Worm (Caenorhabditis elegans): ENCODE data around the gene his-37.

DNA sequence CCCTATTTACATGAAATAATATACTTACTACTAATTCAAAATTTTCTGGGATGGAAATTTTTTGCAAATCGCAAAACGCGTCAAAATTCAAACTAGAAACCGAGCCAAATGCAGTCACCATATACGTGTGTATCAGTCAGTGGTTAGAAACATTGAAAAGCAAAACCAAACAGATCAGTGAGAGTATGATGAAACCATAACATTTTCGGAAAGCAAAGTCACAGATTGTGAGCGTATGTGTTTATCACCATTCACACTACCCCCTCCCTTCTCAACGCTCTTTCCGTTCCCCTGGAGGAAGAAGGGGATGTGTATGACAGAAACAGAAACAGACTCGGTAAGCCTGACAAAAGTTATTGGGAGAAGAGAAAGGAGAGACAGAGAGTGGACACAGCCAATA is 24.8 kb downstream of the his-37 start:
- TF ChIP-seq isw-1 (GFP tag; IDR thresholded peaks at IDR 0.05) (no peak), elt-3 (tag; optimal IDR thresholded peaks at IDR 0.05) (no peak), nhr-237 (tag; optimal IDR thresholded peaks at IDR 0.05) (no peak), lin-15B (tag; optimal IDR thresholded peaks at IDR 0.05) (no peak)
